Fruit fly (Drosophila melanogaster) whole organism, embryonic: ENCODE results near the gene Obp99d.

Source experiments
- Atf3 ChIP-seq: fragments of 200-800 bp; sonication (Bioruptor generic); optimal IDR thresholded peaks from 3 replicates; lab custom pipeline; 2016; ENCODE audit warnings: missing biosample characterization, missing genetic modification characterization
- hth ChIP-seq: fragments of >200 bp; optimal IDR thresholded peaks from 2 replicates; lab custom pipeline; 2017; ENCODE audit warnings: inconsistent platforms
- inv ChIP-seq: fragments of 200-800 bp; sonication (Bioruptor generic); IDR thresholded peaks from 2 replicates; pipeline ENCODE4 v1.3.6; 2022; ENCODE audit warnings: missing biosample characterization, missing genetic modification characterization; ENCODE audit not compliant: partially characterized antibody
- wdn ChIP-seq: fragments of 200-800 bp; sonication (Bioruptor generic); IDR thresholded peaks from 2 replicates; pipeline ENCODE4 v1.3.6; 2022; ENCODE audit warnings: missing biosample characterization, missing genetic modification characterization

dm6 chr3R:29745056-29745455, 30.8 kb downstream of the Obp99d start, which contains the start of the genes Wdr24 and IntS11:
- TF ChIP-seq Atf3 (GFP tag; lab: Kevin White, UChicago) (peak; percentile 37), wdn (peak; percentile 88), hth (no peak), inv (GFP tag; lab: Robert Waterston, UW) (no peak)
